Worm (Caenorhabditis elegans) whole organism, L2 larva: Measurements from ENCODE around the gene F40G12.11.

Source experiments
- R02D3.7 ChIP-seq: fragments of 150-350 bp; optimal IDR thresholded peaks from 2 replicates; lab custom pipeline; 2014; ENCODE audit warnings: missing biosample characterization, missing genetic modification characterization
- Y55F3AM.14 ChIP-seq: fragments of 200-800 bp; sonication (Bioruptor generic); optimal IDR thresholded peaks from 2 replicates; lab custom pipeline; 2018; ENCODE audit warnings: mild to moderate bottlenecking, missing genetic modification characterization, missing compliant biosample characterization
- alr-1 ChIP-seq: fragments of 150-350 bp; optimal IDR thresholded peaks from 2 replicates; lab custom pipeline; 2014; ENCODE audit warnings: missing biosample characterization, missing genetic modification characterization
- ceh-82 ChIP-seq: fragments of 150-350 bp; optimal IDR thresholded peaks from 2 replicates; lab custom pipeline; 2014; ENCODE audit warnings: missing biosample characterization, missing genetic modification characterization
- egl-27 ChIP-seq: sonication (generic microtip); optimal IDR thresholded peaks from 3 replicates; lab custom pipeline; 2017; ENCODE audit warnings: missing biosample characterization, missing genetic modification reagents, missing genetic modification characterization
- elt-1 ChIP-seq: fragments of 150-350 bp; optimal IDR thresholded peaks from 2 replicates; lab custom pipeline; 2014; ENCODE audit warnings: missing biosample characterization, missing genetic modification characterization
- fos-1 ChIP-seq: fragments of 150-350 bp; optimal IDR thresholded peaks from 2 replicates; lab custom pipeline; 2014; ENCODE audit warnings: missing biosample characterization, missing genetic modification characterization
- lsy-2 ChIP-seq, 2 experiments: fragments of 150-350 bp in 1 of 2; sonication (generic microtip) in 1 of 2; optimal IDR thresholded peaks; 2 replicates each; lab custom pipeline; 2014 to 2017; ENCODE audit warnings: missing biosample characterization in 2 of 2, missing genetic modification characterization in 2 of 2
- nhr-6 ChIP-seq: fragments of 150-350 bp; optimal IDR thresholded peaks from 2 replicates; lab custom pipeline; 2014; ENCODE audit warnings: missing biosample characterization, missing genetic modification characterization
- skn-1 ChIP-seq: sonication (generic microtip); optimal IDR thresholded peaks from 2 replicates; lab custom pipeline; 2017; ENCODE audit warnings: missing biosample characterization, missing genetic modification characterization
- snpc-4 ChIP-seq: fragments of 150-350 bp; optimal IDR thresholded peaks from 2 replicates; lab custom pipeline; 2014; ENCODE audit warnings: missing biosample characterization, missing genetic modification characterization
- unc-62 ChIP-seq: fragments of 150-350 bp; optimal IDR thresholded peaks from 2 replicates; lab custom pipeline; 2014; ENCODE audit warnings: missing biosample characterization, missing genetic modification reagents, missing genetic modification characterization

ce11 chrV:14319101-14319781 is 33.3 kb downstream of the F40G12.11 start, which contains the start of gene F47B8.13:
- TF ChIP-seq R02D3.7 (tag; lab: Kevin White, UChicago): no peak
- TF ChIP-seq elt-1 (tag; lab: Kevin White, UChicago): no peak
- no peak for TF ChIP-seq lsy-2 (tag; optimal IDR thresholded peaks at IDR 0.05; lab: Kevin White, UChicago)
- no peak for TF ChIP-seq ceh-82 (tag; lab: Kevin White, UChicago)
- TF ChIP-seq egl-27 (tag; lab: Kevin White, UChicago): no peak
- TF ChIP-seq fos-1: no peak
- TF ChIP-seq skn-1: no peak
- TF ChIP-seq unc-62 (GFP tag; lab: Kevin White, UChicago): no peak
- no peak for TF ChIP-seq nhr-6 (tag; lab: Kevin White, UChicago)
- no peak for TF ChIP-seq Y55F3AM.14 (GFP tag; lab: Kevin White, UChicago)
- no peak for TF ChIP-seq snpc-4 (tag; lab: Kevin White, UChicago)
- TF ChIP-seq alr-1: no peak
